Worm (Caenorhabditis elegans) whole organism, early embryonic: ENCODE measurements around the gene T03F6.3.

ENCODE experiments used
- B0310.2 ChIP-seq: sonication (generic microtip); optimal IDR thresholded peaks from 2 replicates; lab custom pipeline; 2016; ENCODE audit warnings: mild to moderate bottlenecking, missing genetic modification characterization, missing compliant biosample characterization
- F13C5.2 ChIP-seq: sonication (generic microtip); optimal IDR thresholded peaks from 2 replicates; lab custom pipeline; 2017; ENCODE audit warnings: mild to moderate bottlenecking, missing genetic modification characterization, inconsistent platforms, missing compliant biosample characterization
- aly-1 ChIP-seq: sonication (generic microtip); optimal IDR thresholded peaks from 2 replicates; lab custom pipeline; 2016; ENCODE audit warnings: missing genetic modification characterization, missing compliant biosample characterization
- ama-1 ChIP-seq: fragments of 150-350 bp; optimal IDR thresholded peaks from 2 replicates; lab custom pipeline; 2014
- ceh-13 ChIP-seq: fragments of 200-800 bp; sonication (Bioruptor generic); optimal IDR thresholded peaks from 2 replicates; lab custom pipeline; 2018; ENCODE audit warnings: mild to moderate bottlenecking, missing genetic modification characterization, missing compliant biosample characterization
- ceh-36 ChIP-seq: sonication (generic microtip); optimal IDR thresholded peaks from 2 replicates; lab custom pipeline; 2016; ENCODE audit warnings: missing genetic modification characterization, inconsistent platforms, missing compliant biosample characterization
- ets-7 ChIP-seq: sonication (generic microtip); optimal IDR thresholded peaks from 2 replicates; lab custom pipeline; 2016; ENCODE audit warnings: missing genotype, missing genetic modification characterization, missing compliant biosample characterization
- flt-1 ChIP-seq: fragments of 200-800 bp; sonication (Bioruptor generic); IDR thresholded peaks from 2 replicates; pipeline ENCODE4 v1.3.6; 2022; ENCODE audit warnings: missing genetic modification characterization, missing compliant biosample characterization
- hmbx-1 ChIP-seq: sonication (generic microtip); optimal IDR thresholded peaks from 2 replicates; lab custom pipeline; 2016; ENCODE audit warnings: mild to moderate bottlenecking, missing genetic modification characterization, missing compliant biosample characterization
- hmg-4 ChIP-seq: fragments of 200-800 bp; sonication (Bioruptor generic); optimal IDR thresholded peaks from 2 replicates; lab custom pipeline; 2018; ENCODE audit warnings: mild to moderate bottlenecking, missing genetic modification characterization, missing compliant biosample characterization
- hnd-1 ChIP-seq: sonication (generic microtip); optimal IDR thresholded peaks from 2 replicates; lab custom pipeline; 2016; ENCODE audit warnings: missing genetic modification characterization, missing compliant biosample characterization
- pes-1 ChIP-seq: fragments of 200-800 bp; sonication (Bioruptor generic); IDR thresholded peaks from 2 replicates; pipeline ENCODE4 v1.3.6; 2022; ENCODE audit warnings: missing genetic modification reagents, missing genetic modification characterization, missing compliant biosample characterization
- scrt-1 ChIP-seq: fragments of 200-800 bp; sonication (Bioruptor generic); IDR thresholded peaks from 2 replicates; pipeline ENCODE4 v1.3.6; 2022; ENCODE audit warnings: missing genetic modification characterization, missing compliant biosample characterization
- sea-1 ChIP-seq: fragments of 200-800 bp; sonication (Bioruptor generic); conservative IDR thresholded peaks from 2 replicates; pipeline ENCODE4 v1.3.6; 2022; ENCODE audit warnings: missing genetic modification characterization, missing compliant biosample characterization
- tbx-11 ChIP-seq: fragments of 200-800 bp; sonication (Bioruptor generic); IDR thresholded peaks from 2 replicates; pipeline ENCODE4 v1.3.6; 2022; ENCODE audit warnings: missing genetic modification characterization, missing compliant biosample characterization
- tbx-37 ChIP-seq: fragments of 200-800 bp; sonication (Bioruptor generic); conservative IDR thresholded peaks from 2 replicates; pipeline ENCODE4 v1.3.6; 2022; ENCODE audit warnings: missing genetic modification reagents, missing genetic modification characterization, missing compliant biosample characterization
- tra-4 ChIP-seq: sonication (generic microtip); optimal IDR thresholded peaks from 2 replicates; lab custom pipeline; 2017; ENCODE audit warnings: missing genetic modification characterization, missing compliant biosample characterization

Gene T03F6.3

ce11 chrIII:13418975-13419374 is 29.8 kb downstream of the T03F6.3 start:
- TF ChIP-seq tra-4 (tag; lab: Kevin White, UChicago): no peak
- no peak for TF ChIP-seq sea-1 (GFP tag; lab: Robert Waterston, UW)
- no peak for TF ChIP-seq hmg-4 (GFP tag; lab: Kevin White, UChicago)
- no peak for TF ChIP-seq tbx-37 (GFP tag; lab: Robert Waterston, UW)
- TF ChIP-seq flt-1 (GFP tag; lab: Robert Waterston, UW): no peak
- no peak for TF ChIP-seq aly-1 (tag; lab: Kevin White, UChicago)
- TF ChIP-seq ets-7 (tag; lab: Kevin White, UChicago): no peak
- no peak for TF ChIP-seq ceh-13 (GFP tag; lab: Kevin White, UChicago)
- no peak for TF ChIP-seq hmbx-1 (tag; lab: Kevin White, UChicago)
- TF ChIP-seq B0310.2 (tag; lab: Kevin White, UChicago): no peak
- no peak for TF ChIP-seq scrt-1 (GFP tag; lab: Robert Waterston, UW)
- TF ChIP-seq tbx-11 (GFP tag; lab: Robert Waterston, UW): no peak
- TF ChIP-seq ceh-36 (tag; lab: Kevin White, UChicago): no peak

- no peak for TF ChIP-seq F13C5.2 (tag; lab: Kevin White, UChicago)
- no peak for TF ChIP-seq hmbx-1 (tag; lab: Kevin White, UChicago)
- TF ChIP-seq hmg-4 (GFP tag; lab: Kevin White, UChicago): no peak
- TF ChIP-seq sea-1 (GFP tag; lab: Robert Waterston, UW): no peak
- TF ChIP-seq ceh-36 (tag; lab: Kevin White, UChicago): no peak
- TF ChIP-seq ets-7 (tag; lab: Kevin White, UChicago): no peak
- no peak for TF ChIP-seq tbx-37 (GFP tag; lab: Robert Waterston, UW)
- TF ChIP-seq flt-1 (GFP tag; lab: Robert Waterston, UW): no peak
Observed at ce11 chrIII:13423414-13423813, 34.2 kb downstream of the T03F6.3 start, which contains the start of gene exo-1. exo-1 (plus strand) TSS chrIII:13423514.

ce11 chrIII:13426036-13426435 is 36.8 kb downstream of the T03F6.3 start, which contains the start of gene cope-1:
cope-1 (plus strand) TSS chrIII:13426264.
- TF ChIP-seq tbx-37 (GFP tag; lab: Robert Waterston, UW): no peak
- no peak for TF ChIP-seq aly-1 (tag; lab: Kevin White, UChicago)
- TF ChIP-seq ets-7 (tag; lab: Kevin White, UChicago): no peak
- no peak for TF ChIP-seq tbx-11 (GFP tag; lab: Robert Waterston, UW)
- no peak for TF ChIP-seq scrt-1 (GFP tag; lab: Robert Waterston, UW)

ce11 chrIII:13427817-13428216 is 38.6 kb downstream of the T03F6.3 start:
- no peak for TF ChIP-seq sea-1 (GFP tag; lab: Robert Waterston, UW)
- no peak for TF ChIP-seq ama-1
- TF ChIP-seq hmg-4 (GFP tag; lab: Kevin White, UChicago): no peak
- TF ChIP-seq B0310.2 (tag; lab: Kevin White, UChicago): no peak
- no peak for TF ChIP-seq ceh-13 (GFP tag; lab: Kevin White, UChicago)
- no peak for TF ChIP-seq hmbx-1 (tag; lab: Kevin White, UChicago)
- TF ChIP-seq F13C5.2 (tag; lab: Kevin White, UChicago): no peak
- no peak for TF ChIP-seq ets-7 (tag; lab: Kevin White, UChicago)
- TF ChIP-seq tbx-11 (GFP tag; lab: Robert Waterston, UW): no peak
- TF ChIP-seq scrt-1 (GFP tag; lab: Robert Waterston, UW): no peak
- TF ChIP-seq ceh-36 (tag; lab: Kevin White, UChicago): no peak
- TF ChIP-seq tra-4 (tag; lab: Kevin White, UChicago): no peak
- no peak for TF ChIP-seq flt-1 (GFP tag; lab: Robert Waterston, UW)
- no peak for TF ChIP-seq hnd-1 (tag; lab: Kevin White, UChicago)

DNA sequence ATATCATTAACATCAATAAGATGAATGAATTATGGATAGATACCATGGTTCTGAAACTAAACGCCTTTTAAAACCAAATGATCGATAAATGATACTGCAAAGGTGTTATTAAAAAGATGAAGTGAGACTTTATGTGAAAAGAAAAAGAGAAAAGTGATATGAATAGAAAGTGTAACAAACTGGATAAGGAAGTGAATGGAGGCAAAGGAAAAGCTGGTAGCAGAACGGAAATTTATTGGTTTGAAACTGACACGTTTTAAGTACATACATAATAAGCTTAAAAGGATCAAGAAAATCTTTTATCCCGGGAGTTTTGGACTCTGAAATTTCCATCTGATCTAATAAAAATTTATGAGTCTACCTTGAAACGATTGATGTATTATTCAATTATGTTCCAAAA is 40.5 kb downstream of the T03F6.3 start, which contains the start of gene bli-5:
TSS of gene bli-5 (minus strand) at position 101 of the 400 bp plus-strand sequence.
- no peak for TF ChIP-seq hmg-4 (GFP tag; lab: Kevin White, UChicago)
- TF ChIP-seq ceh-13 (GFP tag; lab: Kevin White, UChicago): no peak
- TF ChIP-seq hmbx-1 (tag; lab: Kevin White, UChicago): no peak
- TF ChIP-seq aly-1 (tag; lab: Kevin White, UChicago): no peak
- TF ChIP-seq tbx-11 (GFP tag; lab: Robert Waterston, UW): no peak
- TF ChIP-seq ets-7 (tag; lab: Kevin White, UChicago): no peak
- no peak for TF ChIP-seq tra-4 (tag; lab: Kevin White, UChicago)
- no peak for TF ChIP-seq ceh-36 (tag; lab: Kevin White, UChicago)
- TF ChIP-seq scrt-1 (GFP tag; lab: Robert Waterston, UW): no peak
- TF ChIP-seq sea-1 (GFP tag; lab: Robert Waterston, UW): no peak
- TF ChIP-seq F13C5.2 (tag; lab: Kevin White, UChicago): no peak

- TF ChIP-seq sea-1 (GFP tag; lab: Robert Waterston, UW): no peak
- no peak for TF ChIP-seq hmbx-1 (tag; lab: Kevin White, UChicago)
- no peak for TF ChIP-seq tbx-37 (GFP tag; lab: Robert Waterston, UW)
- TF ChIP-seq aly-1 (tag; lab: Kevin White, UChicago): no peak
- TF ChIP-seq tbx-11 (GFP tag; lab: Robert Waterston, UW): no peak
- TF ChIP-seq flt-1 (GFP tag; lab: Robert Waterston, UW): no peak
- no peak for TF ChIP-seq hnd-1 (tag; lab: Kevin White, UChicago)
- no peak for TF ChIP-seq ceh-36 (tag; lab: Kevin White, UChicago)
- no peak for TF ChIP-seq pes-1 (GFP tag; lab: Robert Waterston, UW)
Observed at ce11 chrIII:13430162-13430561, 41.0 kb downstream of the T03F6.3 start, which contains the start of gene trf-1. trf-1 (plus strand) TSS chrIII:13430462.

- TF ChIP-seq scrt-1 (GFP tag; lab: Robert Waterston, UW): no peak
- no peak for TF ChIP-seq B0310.2 (tag; lab: Kevin White, UChicago)
Observed at ce11 chrIII:13434404-13434803, 45.2 kb downstream of the T03F6.3 start, which contains the start of gene F45G2.7. F45G2.7 (minus strand) TSS chrIII:13434504.
